Fruit fly (Drosophila melanogaster): Measurements from ENCODE around the gene CG11983.
A peak's percentile ranks its signal among the peaks of the same experiment; 100 is the strongest.

Gene CG11983

dm6 chr3R:9031797-9032418 lies 23.8 kb downstream of the CG11983 start (continued):
- TF ChIP-seq CG17612 (GFP tag; IDR thresholded peaks at IDR 0.05) = no peak
- TF ChIP-seq CG13424 (tag; optimal IDR thresholded peaks at IDR 0.05) = peak; percentile 86
- no peak for TF ChIP-seq Neu2 (GFP tag; optimal IDR thresholded peaks at IDR 0.05; ENCODE audit: borderline replicate concordance)
- TF ChIP-seq exex (tag; optimal IDR thresholded peaks at IDR 0.05) = peak; percentile 39
- TF ChIP-seq lab (GFP tag; optimal IDR thresholded peaks at IDR 0.05) = peak; percentile 95
- peak; percentile 49 for TF ChIP-seq Fer2 (tag; optimal IDR thresholded peaks at IDR 0.05)
- TF ChIP-seq CG5953 (GFP tag; IDR thresholded peaks at IDR 0.05) = peak; percentile 93
- TF ChIP-seq wdn (GFP tag; IDR thresholded peaks at IDR 0.05) = peak; percentile 84; the same call in 1 of the 2 replicates
- TF ChIP-seq CG1647 (GFP tag; optimal IDR thresholded peaks at IDR 0.05) = peak; percentile 88
- peak; percentile 84 for TF ChIP-seq CG18262 (tag; optimal IDR thresholded peaks at IDR 0.05)
- TF ChIP-seq pfk (GFP tag; optimal IDR thresholded peaks at IDR 0.05) = no peak
- peak; percentile 70 for TF ChIP-seq CG14710 (tag; optimal IDR thresholded peaks at IDR 0.05)
- no peak for TF ChIP-seq ato (GFP tag; IDR thresholded peaks at IDR 0.05; ENCODE audit: partially characterized antibody)
- TF ChIP-seq PHDP (tag; optimal IDR thresholded peaks at IDR 0.05) = peak; percentile 88
- TF ChIP-seq CG4617 (GFP tag; optimal IDR thresholded peaks at IDR 0.05; ENCODE audit: borderline replicate concordance) = peak; percentile 62
- peak; percentile 87 for TF ChIP-seq mam (GFP tag; optimal IDR thresholded peaks at IDR 0.05)
- peak; percentile 77; the same call in 1 of the 3 replicates for TF ChIP-seq CG2199 (GFP tag; IDR thresholded peaks at IDR 0.05)
- TF ChIP-seq Tbp (GFP tag; optimal IDR thresholded peaks at IDR 0.05) = no peak
- peak; percentile 72 for TF ChIP-seq Bdp1 (GFP tag; optimal IDR thresholded peaks at IDR 0.05)
- peak; percentile 83 for TF ChIP-seq sr (GFP tag; IDR thresholded peaks at IDR 0.05)
- TF ChIP-seq Stat92E (GFP tag; optimal IDR thresholded peaks at IDR 0.05) = peak in 1 of 3 experiments; percentile 95
- TF ChIP-seq CG3995 (GFP tag; optimal IDR thresholded peaks at IDR 0.05) = peak; percentile 47
- peak; percentile 63 for TF ChIP-seq CG7928 (GFP tag; optimal IDR thresholded peaks at IDR 0.05)
- TF ChIP-seq klu (GFP tag; IDR thresholded peaks at IDR 0.05) = peak; percentile 29; the same call in 1 of the 2 replicates
- TF ChIP-seq scrt (GFP tag; optimal IDR thresholded peaks at IDR 0.05) = peak; percentile 73
- peak; percentile 52 for TF ChIP-seq Jarid2 (GFP tag; optimal IDR thresholded peaks at IDR 0.05)
- peak; percentile 82 for TF ChIP-seq Ssrp (tag; optimal IDR thresholded peaks at IDR 0.05)
- TF ChIP-seq CG32532 (GFP tag; IDR thresholded peaks at IDR 0.05) = peak; percentile 84
- peak; percentile 43 for TF ChIP-seq twi (tag; optimal IDR thresholded peaks at IDR 0.05)
- peak; percentile 84 for TF ChIP-seq NFAT (GFP tag; IDR thresholded peaks at IDR 0.05)
- peak; percentile 87 for TF ChIP-seq CG14667 (GFP tag; IDR thresholded peaks at IDR 0.05)
- TF ChIP-seq CG10321 (GFP tag; IDR thresholded peaks at IDR 0.05) = peak; percentile 60; the same call in 1 of the 2 replicates
- peak; percentile 79 for TF ChIP-seq CkIIα-i1 (GFP tag; IDR thresholded peaks at IDR 0.05)
- peak; percentile 74 for TF ChIP-seq CrebB (tag; optimal IDR thresholded peaks at IDR 0.05)
- TF ChIP-seq dimm (GFP tag; IDR thresholded peaks at IDR 0.05) = no peak; the same call in 1 of the 2 replicates
- TF ChIP-seq maf-S (GFP tag; optimal IDR thresholded peaks at IDR 0.05) = peak; percentile 69
- TF ChIP-seq Doc2 (GFP tag; IDR thresholded peaks at IDR 0.05) = no peak
- peak; percentile 78 for TF ChIP-seq ssp (GFP tag; IDR thresholded peaks at IDR 0.05)
- no peak for TF ChIP-seq fru (optimal IDR thresholded peaks at IDR 0.05)
- no peak for TF ChIP-seq Trl (optimal IDR thresholded peaks at IDR 0.05)
- peak; percentile 85 for TF ChIP-seq Trl (GFP tag; optimal IDR thresholded peaks at IDR 0.05)
- peak; percentile 86 for TF ChIP-seq Gug (GFP tag; IDR thresholded peaks at IDR 0.05)
- TF ChIP-seq CG11093 (GFP tag; IDR thresholded peaks at IDR 0.05) = peak; percentile 89
- peak; percentile 95 for TF ChIP-seq corto (GFP tag; optimal IDR thresholded peaks at IDR 0.05)
- peak; percentile 72 to 91 for TF ChIP-seq Hr51 (GFP tag; optimal IDR thresholded peaks at IDR 0.05)
- peak; percentile 86 for TF ChIP-seq E2f1 (GFP tag; IDR thresholded peaks at IDR 0.05)
- no peak for TF ChIP-seq Lpt (GFP tag; optimal IDR thresholded peaks at IDR 0.05)
- peak; percentile 83 for TF ChIP-seq Lim3 (GFP tag; IDR thresholded peaks at IDR 0.05)
- TF ChIP-seq peb (GFP tag; IDR thresholded peaks at IDR 0.05) = peak; percentile 84
- TF ChIP-seq D19A (tag; optimal IDR thresholded peaks at IDR 0.05) = peak; percentile 75

All from whole organism, embryonic.